Worm (Caenorhabditis elegans) whole organism, young adult: ENCODE results near the gene otpl-7.

Experiments used
- lin-35 ChIP-seq, 3 experiments: fragments of 150-350 bp in 2 of 3; sonication (generic microtip) in 1 of 3; optimal IDR thresholded peaks; 2 replicates each; lab custom pipeline; 2014 to 2018; ENCODE audit warnings: missing biosample characterization in 3 of 3, missing genetic modification characterization in 3 of 3, missing genetic modification reagents in 3 of 3

Gene otpl-7

ce11 chrV:8569841-8570361 is 48.6 kb downstream of the otpl-7 start, which contains the start of the genes F25G6.9 and symk-1 (continued):
- peak in 1 of 3 experiments; percentile 42 for TF ChIP-seq lin-35 (GFP tag; optimal IDR thresholded peaks at IDR 0.05; lab: Kevin White, UChicago)
